Worm (Caenorhabditis elegans) whole organism, early embryonic: ENCODE measurements around the gene T18D3.9.

ENCODE experiments used
- B0310.2 ChIP-seq: sonication (generic microtip); optimal IDR thresholded peaks from 2 replicates; lab custom pipeline; 2016; ENCODE audit warnings: mild to moderate bottlenecking, missing genetic modification characterization, missing compliant biosample characterization
- F13C5.2 ChIP-seq: sonication (generic microtip); optimal IDR thresholded peaks from 2 replicates; lab custom pipeline; 2017; ENCODE audit warnings: mild to moderate bottlenecking, missing genetic modification characterization, inconsistent platforms, missing compliant biosample characterization
- aly-1 ChIP-seq: sonication (generic microtip); optimal IDR thresholded peaks from 2 replicates; lab custom pipeline; 2016; ENCODE audit warnings: missing genetic modification characterization, missing compliant biosample characterization
- ama-1 ChIP-seq: fragments of 150-350 bp; optimal IDR thresholded peaks from 2 replicates; lab custom pipeline; 2014
- ets-7 ChIP-seq: sonication (generic microtip); optimal IDR thresholded peaks from 2 replicates; lab custom pipeline; 2016; ENCODE audit warnings: missing genotype, missing genetic modification characterization, missing compliant biosample characterization
- flt-1 ChIP-seq: fragments of 200-800 bp; sonication (Bioruptor generic); IDR thresholded peaks from 2 replicates; pipeline ENCODE4 v1.3.6; 2022; ENCODE audit warnings: missing genetic modification characterization, missing compliant biosample characterization
- hnd-1 ChIP-seq: sonication (generic microtip); optimal IDR thresholded peaks from 2 replicates; lab custom pipeline; 2016; ENCODE audit warnings: missing genetic modification characterization, missing compliant biosample characterization
- scrt-1 ChIP-seq: fragments of 200-800 bp; sonication (Bioruptor generic); IDR thresholded peaks from 2 replicates; pipeline ENCODE4 v1.3.6; 2022; ENCODE audit warnings: missing genetic modification characterization, missing compliant biosample characterization
- sea-1 ChIP-seq: fragments of 200-800 bp; sonication (Bioruptor generic); conservative IDR thresholded peaks from 2 replicates; pipeline ENCODE4 v1.3.6; 2022; ENCODE audit warnings: missing genetic modification characterization, missing compliant biosample characterization
- tbx-37 ChIP-seq: fragments of 200-800 bp; sonication (Bioruptor generic); conservative IDR thresholded peaks from 2 replicates; pipeline ENCODE4 v1.3.6; 2022; ENCODE audit warnings: missing genetic modification reagents, missing genetic modification characterization, missing compliant biosample characterization

DNA sequence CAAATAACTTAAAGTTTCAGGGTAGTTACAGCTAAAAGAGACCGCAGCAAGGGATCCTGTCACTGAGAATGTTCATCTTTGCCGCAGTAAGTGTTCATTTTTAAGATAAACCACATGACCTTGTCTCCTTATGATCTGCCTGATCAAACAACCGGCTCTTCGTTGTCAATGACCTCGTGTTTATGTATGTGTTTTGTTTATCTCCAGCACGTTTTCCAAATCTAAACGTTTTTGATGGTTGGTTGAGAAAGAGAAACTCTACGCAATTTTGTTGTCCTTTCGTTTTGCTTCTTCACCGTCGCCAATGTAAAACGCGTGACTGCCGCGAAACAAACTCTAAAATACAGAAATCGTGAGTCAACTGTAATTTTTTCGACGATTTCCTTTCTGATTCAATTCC lies 20.2 kb downstream of the T18D3.9 start, which contains the start of gene tsct-1:
- TF ChIP-seq hnd-1 (tag; lab: Kevin White, UChicago): no peak
- TF ChIP-seq ama-1 (lab: Kevin White, UChicago): no peak
- TF ChIP-seq B0310.2: no peak
- no peak for TF ChIP-seq ets-7 (tag; lab: Kevin White, UChicago)
- no peak for TF ChIP-seq aly-1
- no peak for TF ChIP-seq sea-1
- no peak for TF ChIP-seq flt-1 (GFP tag; lab: Robert Waterston, UW)
- no peak for TF ChIP-seq scrt-1
- TF ChIP-seq tbx-37 (GFP tag; lab: Robert Waterston, UW): no peak
- TF ChIP-seq F13C5.2: no peak
